Fruit fly (Drosophila melanogaster): ENCODE measurements around the gene Gr85a.

- TF ChIP-seq CTCF (optimal IDR thresholded peaks at IDR 0.05) (no peak), CG8478 (optimal IDR thresholded peaks at IDR 0.05) (no peak)
Observed at dm6 chr3R:10034995-10035446, 38.4 kb upstream of the Gr85a start.

All from S2 (cell line).